Worm (Caenorhabditis elegans) whole organism, early embryonic: ENCODE data around the gene sups-1.

Source experiments
- ets-7 ChIP-seq: sonication (generic microtip); optimal IDR thresholded peaks from 2 replicates; lab custom pipeline; 2016; ENCODE audit warnings: missing genotype, missing genetic modification characterization, missing compliant biosample characterization
- hnd-1 ChIP-seq: sonication (generic microtip); optimal IDR thresholded peaks from 2 replicates; lab custom pipeline; 2016; ENCODE audit warnings: missing genetic modification characterization, missing compliant biosample characterization

DNA sequence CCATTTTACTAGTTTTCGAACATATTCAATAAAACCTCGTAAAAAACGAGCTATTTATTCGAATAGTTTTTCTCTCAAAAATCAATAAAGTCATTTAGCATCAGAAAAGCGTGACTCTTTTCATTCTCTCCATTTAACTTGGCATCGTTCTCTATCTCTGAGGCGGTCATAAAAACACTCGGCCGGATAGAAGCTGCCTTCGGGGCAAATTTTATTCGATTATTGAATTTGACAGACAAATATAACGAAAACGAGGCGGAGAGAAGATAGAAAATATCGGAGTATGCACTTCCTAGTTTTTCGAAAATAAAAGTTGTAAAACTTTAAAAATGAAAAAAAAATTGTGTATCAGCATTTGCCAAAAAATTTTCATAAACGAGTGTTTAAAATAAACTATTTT is 28.7 kb upstream of the sups-1 start:
- no peak for TF ChIP-seq ets-7 (tag; lab: Kevin White, UChicago)
- TF ChIP-seq hnd-1 (tag; lab: Kevin White, UChicago), result no peak
